Fruit fly (Drosophila melanogaster) whole organism, embryonic: ENCODE measurements around the gene Gr85a.

Experiments used
- CG13123 ChIP-seq: fragments of 200-800 bp; sonication (Bioruptor generic); optimal IDR thresholded peaks from 2 replicates; lab custom pipeline; 2016; ENCODE audit warnings: missing biosample characterization, missing genetic modification characterization
- CG17385 ChIP-seq: fragments of 200-800 bp; sonication (Bioruptor generic); optimal IDR thresholded peaks from 3 replicates; lab custom pipeline; 2018; ENCODE audit warnings: missing biosample characterization, mild to moderate bottlenecking, missing genetic modification characterization
- CG18619 ChIP-seq: fragments of 200-800 bp; sonication (Bioruptor generic); optimal IDR thresholded peaks from 3 replicates; lab custom pipeline; 2017; ENCODE audit warnings: missing biosample characterization, mild to moderate bottlenecking, missing genetic modification characterization
- CG3281 ChIP-seq: fragments of 200-800 bp; sonication (Bioruptor generic); optimal IDR thresholded peaks from 3 replicates; lab custom pipeline; 2017; ENCODE audit warnings: missing biosample characterization, mild to moderate bottlenecking, missing genetic modification characterization
- CoRest ChIP-seq: fragments of 200-800 bp; sonication (Bioruptor generic); optimal IDR thresholded peaks from 3 replicates; lab custom pipeline; 2018; ENCODE audit warnings: missing biosample characterization, mild to moderate bottlenecking, missing genetic modification characterization, moderate library complexity
- bcd ChIP-seq: fragments of 200-800 bp; sonication (Bioruptor generic); optimal IDR thresholded peaks from 2 replicates; lab custom pipeline; 2017; ENCODE audit warnings: missing biosample characterization, mild to moderate bottlenecking, missing genetic modification characterization
- fd96Cb ChIP-seq: fragments of 200-800 bp; sonication (Bioruptor generic); optimal IDR thresholded peaks from 2 replicates; lab custom pipeline; 2018; ENCODE audit warnings: missing biosample characterization, mild to moderate bottlenecking, missing genetic modification characterization, moderate library complexity
- slou ChIP-seq: fragments of 200-800 bp; sonication (Bioruptor generic); optimal IDR thresholded peaks from 3 replicates; lab custom pipeline; 2016; ENCODE audit warnings: missing biosample characterization, missing genetic modification characterization
- sr ChIP-seq: fragments of 200-800 bp; sonication (Bioruptor generic); IDR thresholded peaks from 3 replicates; pipeline ENCODE4 v1.3.6; 2022; ENCODE audit warnings: missing biosample characterization, missing genetic modification characterization

DNA sequence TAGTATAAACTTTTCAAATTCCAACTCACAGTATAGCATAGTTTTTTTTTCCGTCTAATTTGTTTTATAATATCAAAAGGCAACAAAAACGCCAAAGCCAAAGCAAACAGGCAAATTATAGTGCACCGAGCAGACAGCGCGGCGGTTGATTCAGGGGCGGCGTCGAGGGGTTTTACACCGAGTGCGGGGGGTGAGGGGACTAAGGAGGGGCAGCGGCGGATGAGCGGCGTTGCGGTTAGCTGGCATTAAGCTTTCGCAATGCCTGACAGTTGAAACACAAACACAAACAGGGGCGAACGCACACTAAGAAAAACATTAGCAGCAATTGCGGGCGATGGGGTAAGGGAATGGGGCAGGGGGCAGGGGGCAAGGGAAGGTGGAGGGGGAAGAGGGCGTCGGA lies 50.1 kb downstream of the Gr85a start:
- no peak for TF ChIP-seq CG17385 (GFP tag; lab: Kevin White, UChicago)
- TF ChIP-seq CoRest: no peak
- no peak for TF ChIP-seq CG3281 (GFP tag; lab: Kevin White, UChicago)
- no peak for TF ChIP-seq fd96Cb
- TF ChIP-seq slou (GFP tag; lab: Kevin White, UChicago): no peak
- TF ChIP-seq sr: no peak
- no peak for TF ChIP-seq bcd (GFP tag; lab: Kevin White, UChicago)
- TF ChIP-seq CG18619: no peak
- no peak for TF ChIP-seq CG13123 (GFP tag; lab: Kevin White, UChicago)
